Fruit fly (Drosophila melanogaster) whole organism, prepupa: Measurements from ENCODE around the gene solo.
A peak's percentile ranks its signal among the peaks of the same experiment; 100 is the strongest.

ENCODE experiments used
- CG10631 ChIP-seq: fragments of 200-800 bp; sonication (Bioruptor generic); optimal IDR thresholded peaks from 2 replicates; lab custom pipeline; 2016; ENCODE audit warnings: missing biosample characterization, missing genetic modification characterization
- CG11294 ChIP-seq: fragments of 200-800 bp; sonication (Bioruptor generic); IDR thresholded peaks from 2 replicates; pipeline ENCODE4 v1.3.6; 2022; ENCODE audit warnings: missing biosample characterization, missing genetic modification characterization
- CG11762 ChIP-seq: fragments of 200-800 bp; sonication (Bioruptor generic); optimal IDR thresholded peaks from 3 replicates; lab custom pipeline; 2016; ENCODE audit warnings: missing biosample characterization, missing genetic modification characterization; ENCODE audit not compliant: insufficient read depth
- CG11902 ChIP-seq: fragments of 200-800 bp; sonication (Bioruptor generic); optimal IDR thresholded peaks from 3 replicates; lab custom pipeline; 2016; ENCODE audit warnings: missing biosample characterization, missing genetic modification characterization
- CG1621 ChIP-seq: fragments of 200-800 bp; sonication (Bioruptor generic); optimal IDR thresholded peaks from 3 replicates; lab custom pipeline; 2018; ENCODE audit warnings: missing biosample characterization, mild to moderate bottlenecking, missing genetic modification characterization
- CG16779 ChIP-seq: fragments of 200-800 bp; sonication (Bioruptor generic); optimal IDR thresholded peaks from 3 replicates; lab custom pipeline; 2017; ENCODE audit warnings: missing biosample characterization, mild to moderate bottlenecking, missing genetic modification characterization
- CG3032 ChIP-seq: fragments of 200-800 bp; optimal IDR thresholded peaks from 2 replicates; lab custom pipeline; 2019; ENCODE audit warnings: missing biosample characterization, mild to moderate bottlenecking, missing genetic modification characterization, moderate library complexity
- CG32006 ChIP-seq: fragments of 200-800 bp; sonication (Bioruptor generic); optimal IDR thresholded peaks from 3 replicates; lab custom pipeline; 2017; ENCODE audit warnings: missing biosample characterization, mild to moderate bottlenecking, missing genetic modification characterization
- CG3919 ChIP-seq: fragments of 200-800 bp; sonication (Bioruptor generic); optimal IDR thresholded peaks from 3 replicates; lab custom pipeline; 2016; ENCODE audit warnings: missing biosample characterization, missing genetic modification characterization
- CG4318 ChIP-seq: fragments of 200-800 bp; sonication (Bioruptor generic); optimal IDR thresholded peaks from 3 replicates; lab custom pipeline; 2017; ENCODE audit warnings: missing biosample characterization, mild to moderate bottlenecking, missing genetic modification characterization
- CG6276 ChIP-seq: fragments of 200-800 bp; sonication (Bioruptor generic); optimal IDR thresholded peaks from 2 replicates; lab custom pipeline; 2017; ENCODE audit warnings: missing biosample characterization, mild to moderate bottlenecking, missing genetic modification characterization
- CG7368 ChIP-seq: fragments of 200-800 bp; sonication (Bioruptor generic); optimal IDR thresholded peaks from 3 replicates; lab custom pipeline; 2016; ENCODE audit warnings: missing biosample characterization, missing genetic modification characterization
- CG8119 ChIP-seq: fragments of 200-800 bp; sonication (Bioruptor generic); IDR thresholded peaks from 3 replicates; pipeline ENCODE4 v1.3.6; 2022; ENCODE audit warnings: missing biosample characterization, missing genetic modification characterization
- CG8632 ChIP-seq: fragments of 200-800 bp; sonication (Bioruptor generic); optimal IDR thresholded peaks from 3 replicates; lab custom pipeline; 2016; ENCODE audit warnings: missing biosample characterization, missing genetic modification characterization
- Eip78C ChIP-seq: fragments of 200-800 bp; sonication (Bioruptor generic); peaks from one replicate; lab custom pipeline; 2016; ENCODE audit warnings: missing biosample characterization, missing genetic modification characterization
- Ets21C ChIP-seq: fragments of 200-800 bp; sonication (Bioruptor generic); optimal IDR thresholded peaks from 3 replicates; lab custom pipeline; 2016; ENCODE audit warnings: missing biosample characterization, missing genetic modification characterization
- Ets96B ChIP-seq: fragments of 200-800 bp; optimal IDR thresholded peaks from 2 replicates; lab custom pipeline; 2019; ENCODE audit warnings: missing biosample characterization, mild to moderate bottlenecking, missing genetic modification characterization, moderate library complexity
- Gug ChIP-seq: fragments of 200-800 bp; sonication (Bioruptor generic); IDR thresholded peaks from 2 replicates; pipeline ENCODE4 v1.3.6; 2022; ENCODE audit warnings: missing biosample characterization, missing genetic modification characterization
- Hr38 ChIP-seq: sonication (Bioruptor generic); optimal IDR thresholded peaks from 2 replicates; lab custom pipeline; 2016; ENCODE audit warnings: missing biosample characterization, missing genetic modification characterization
- Hr39 ChIP-seq: fragments of 200-800 bp; sonication (Bioruptor generic); optimal IDR thresholded peaks from 2 replicates; lab custom pipeline; 2016; ENCODE audit warnings: missing biosample characterization, missing genetic modification characterization
- Lpt ChIP-seq: fragments of 200-800 bp; sonication (Bioruptor generic); optimal IDR thresholded peaks from 3 replicates; lab custom pipeline; 2016; ENCODE audit warnings: missing biosample characterization, missing genetic modification characterization
- OdsH ChIP-seq: fragments of 200-800 bp; sonication (Bioruptor generic); optimal IDR thresholded peaks from 3 replicates; lab custom pipeline; 2016; ENCODE audit warnings: missing biosample characterization, missing genetic modification characterization
- Smox ChIP-seq: fragments of 200-800 bp; sonication (Bioruptor generic); optimal IDR thresholded peaks from 3 replicates; lab custom pipeline; 2016; ENCODE audit warnings: missing biosample characterization, missing genetic modification characterization
- Sox15 ChIP-seq: fragments of 200-800 bp; sonication (Bioruptor generic); optimal IDR thresholded peaks from 3 replicates; lab custom pipeline; 2016; ENCODE audit warnings: missing biosample characterization, missing genetic modification characterization
- acj6 ChIP-seq: fragments of 200-800 bp; sonication (Bioruptor generic); optimal IDR thresholded peaks from 3 replicates; lab custom pipeline; 2016; ENCODE audit warnings: missing biosample characterization, missing genetic modification characterization
- cyc ChIP-seq: fragments of 200-800 bp; sonication (Bioruptor generic); optimal IDR thresholded peaks from 3 replicates; lab custom pipeline; 2016; ENCODE audit warnings: missing biosample characterization, missing genetic modification characterization
- dsx ChIP-seq: fragments of 200-800 bp; optimal IDR thresholded peaks from 3 replicates; lab custom pipeline; 2019; ENCODE audit warnings: missing biosample characterization, mild to moderate bottlenecking, missing genetic modification characterization, moderate library complexity; ENCODE audit not compliant: poor library complexity, severe bottlenecking
- fd59A ChIP-seq: fragments of 200-800 bp; sonication (Bioruptor generic); optimal IDR thresholded peaks from 2 replicates; lab custom pipeline; 2017; ENCODE audit warnings: missing biosample characterization, mild to moderate bottlenecking, missing genetic modification characterization, missing genetic modification reagents
- lz ChIP-seq: fragments of 200-800 bp; sonication (Bioruptor generic); optimal IDR thresholded peaks from 3 replicates; lab custom pipeline; 2016; ENCODE audit warnings: missing biosample characterization, missing genetic modification characterization
- net ChIP-seq: fragments of 200-800 bp; sonication (Bioruptor generic); optimal IDR thresholded peaks from 3 replicates; lab custom pipeline; 2016; ENCODE audit warnings: missing biosample characterization, missing genetic modification characterization
- pdm3 ChIP-seq: fragments of 200-800 bp; sonication (Bioruptor generic); optimal IDR thresholded peaks from 3 replicates; lab custom pipeline; 2016; ENCODE audit warnings: missing biosample characterization, missing genetic modification characterization
- salr ChIP-seq, 2 experiments: fragments of 200-800 bp; sonication (Bioruptor generic); optimal IDR thresholded peaks; 3 replicates each; lab custom pipeline; 2016 to 2018; ENCODE audit warnings: missing biosample characterization in 2 of 2, missing genetic modification characterization in 2 of 2, mild to moderate bottlenecking in 1 of 2
- ss ChIP-seq, 2 experiments: fragments of 200-800 bp; sonication (Bioruptor generic); optimal IDR thresholded peaks; 2 replicates in 1 of 2; 3 replicates in 1 of 2; lab custom pipeline; 2017 to 2018; ENCODE audit warnings: mild to moderate bottlenecking in 2 of 2, missing biosample characterization in 2 of 2, missing genetic modification characterization in 2 of 2, moderate library complexity in 1 of 2
- svp ChIP-seq: fragments of 200-800 bp; sonication (Bioruptor generic); peaks from one replicate; lab custom pipeline; 2016; ENCODE audit warnings: missing biosample characterization, missing genetic modification characterization
- topi ChIP-seq: fragments of 200-800 bp; sonication (Bioruptor generic); optimal IDR thresholded peaks from 3 replicates; lab custom pipeline; 2016; ENCODE audit warnings: missing biosample characterization, missing genetic modification characterization
- vri ChIP-seq: fragments of 200-800 bp; sonication (Bioruptor generic); optimal IDR thresholded peaks from 3 replicates; lab custom pipeline; 2016; ENCODE audit warnings: missing biosample characterization, mild to moderate bottlenecking, missing genetic modification characterization

Gene solo

dm6 chr2L:15026582-15026981, 34.9 kb upstream of the solo start, which contains the start of gene CG33310:
TSS of gene CG33310 (plus strand) at chr2L:15026882.
- no peak for TF ChIP-seq Eip78C (GFP tag; lab: Kevin White, UChicago)
- no peak for TF ChIP-seq net (GFP tag; lab: Kevin White, UChicago)
- TF ChIP-seq CG6276 (GFP tag; lab: Kevin White, UChicago): no peak
- no peak for TF ChIP-seq CG16779 (tag; lab: Kevin White, UChicago)
- TF ChIP-seq Sox15 (GFP tag; lab: Kevin White, UChicago): no peak
- no peak for TF ChIP-seq fd59A (GFP tag; lab: Kevin White, UChicago)
- TF ChIP-seq Smox (GFP tag; lab: Kevin White, UChicago): no peak
- TF ChIP-seq vri (GFP tag; lab: Kevin White, UChicago): no peak
- TF ChIP-seq CG32006 (GFP tag; lab: Kevin White, UChicago): no peak

dm6 chr2L:15031650-15032049, 29.8 kb upstream of the solo start, which contains the start of gene CG31832:
TSS of gene CG31832 (minus strand) at chr2L:15031750.
- TF ChIP-seq CG8119: no peak
- no peak for TF ChIP-seq CG10631
- TF ChIP-seq CG1621 (tag; lab: Kevin White, UChicago): no peak
- no peak for TF ChIP-seq lz (GFP tag; lab: Kevin White, UChicago)
- TF ChIP-seq CG7368 (GFP tag; lab: Kevin White, UChicago): no peak
- TF ChIP-seq CG11762: no peak
- TF ChIP-seq Hr38: no peak
- TF ChIP-seq Eip78C (GFP tag; lab: Kevin White, UChicago): no peak
- TF ChIP-seq dsx: no peak
- no peak for TF ChIP-seq Hr39
- TF ChIP-seq OdsH (GFP tag; lab: Kevin White, UChicago): no peak
- no peak for TF ChIP-seq Ets96B
- no peak for TF ChIP-seq CG3919 (GFP tag; lab: Kevin White, UChicago)
- no peak for TF ChIP-seq pdm3 (GFP tag; lab: Kevin White, UChicago)
- no peak for TF ChIP-seq acj6
- no peak for TF ChIP-seq Ets21C

- TF ChIP-seq Lpt (no peak), CG11762 (no peak), dsx (no peak), CG11902 (no peak), Hr38 (no peak), Sox15 (GFP tag; lab: Kevin White, UChicago) (no peak), Ets96B (no peak), salr (GFP tag; optimal IDR thresholded peaks at IDR 0.05; lab: Kevin White, UChicago) (no peak), CG16779 (tag; lab: Kevin White, UChicago) (no peak), CG3032 (tag; lab: Kevin White, UChicago) (no peak), CG4318 (GFP tag; lab: Kevin White, UChicago) (no peak), svp (GFP tag; lab: Kevin White, UChicago) (no peak), topi (GFP tag; lab: Kevin White, UChicago) (no peak), Smox (GFP tag; lab: Kevin White, UChicago) (no peak), OdsH (GFP tag; lab: Kevin White, UChicago) (no peak), Ets21C (no peak), CG11294 (no peak), Gug (no peak), CG8632 (no peak)
Measured at dm6 chr2L:15035366-15035765, 26.1 kb upstream of the solo start, which contains the start of gene yellow-c. TSS of gene yellow-c (plus strand) at chr2L:15035394.

dm6 chr2L:15038339-15039308, 22.8 kb upstream of the solo start, which contains the start of gene CIAPIN1:
TSS of gene CIAPIN1 (minus strand) at chr2L:15038861.
- TF ChIP-seq CG3032 (tag; lab: Kevin White, UChicago): no peak
- TF ChIP-seq ss (GFP tag; optimal IDR thresholded peaks at IDR 0.05; lab: Kevin White, UChicago): no peak
- TF ChIP-seq cyc (GFP tag; lab: Kevin White, UChicago): no peak
- peak; percentile 8 for TF ChIP-seq Eip78C (GFP tag; lab: Kevin White, UChicago)
